Fruit fly (Drosophila melanogaster): ENCODE measurements around the gene Als2.

DNA sequence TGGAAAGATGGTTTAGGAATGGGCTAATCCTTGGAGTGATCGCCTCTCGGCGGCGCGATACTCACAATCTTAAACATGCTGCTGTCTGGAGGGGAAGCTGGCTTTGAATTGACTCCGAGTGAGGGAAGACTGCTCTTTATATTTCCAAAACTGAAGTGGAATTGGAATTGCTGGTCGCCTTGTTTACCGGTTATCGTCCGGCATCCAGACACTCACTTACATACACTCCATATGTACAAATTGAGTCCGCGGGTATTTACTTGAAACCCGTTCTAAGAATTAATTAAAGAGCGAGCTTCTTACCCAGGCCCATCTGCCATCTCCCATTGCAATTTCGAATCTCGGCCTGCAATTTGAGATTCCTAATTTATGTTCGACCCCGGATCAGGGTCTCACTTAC lies 12.7 kb downstream of the Als2 start, which contains the start of gene Cpr78E:
- TF ChIP-seq fd59A (GFP tag; optimal IDR thresholded peaks at IDR 0.05) (no peak), CG11902 (GFP tag; optimal IDR thresholded peaks at IDR 0.05) (no peak), CG3032 (tag; optimal IDR thresholded peaks at IDR 0.05) (no peak), Lpt (GFP tag; optimal IDR thresholded peaks at IDR 0.05) (no peak), CG34406 (GFP tag; optimal IDR thresholded peaks at IDR 0.05) (no peak), Gug (GFP tag; IDR thresholded peaks at IDR 0.05) (no peak), CG7368 (GFP tag; optimal IDR thresholded peaks at IDR 0.05) (no peak), Sox14 (GFP tag; optimal IDR thresholded peaks at IDR 0.05) (no peak)
